Worm (Caenorhabditis elegans) whole organism, L4 larva: ENCODE measurements around the gene Y48G9A.11.

Source experiments
- D1046.2 ChIP-seq: fragments of 200-800 bp; sonication (Bioruptor generic); IDR thresholded peaks from 2 replicates; pipeline ENCODE4 v1.3.6; 2022; ENCODE audit warnings: missing genetic modification characterization, missing compliant biosample characterization
- F26F4.8 ChIP-seq: fragments of 200-800 bp; sonication (Bioruptor generic); conservative IDR thresholded peaks from 2 replicates; pipeline ENCODE4 v1.3.6; 2022; ENCODE audit warnings: missing genetic modification characterization, missing compliant biosample characterization
- F44E2.7 ChIP-seq: fragments of 200-800 bp; sonication (Bioruptor generic); IDR thresholded peaks from 2 replicates; pipeline ENCODE4 v2.1.2; 2022; ENCODE audit warnings: missing genetic modification characterization, missing compliant biosample characterization
- F49E8.2 ChIP-seq: sonication (generic microtip); optimal IDR thresholded peaks from 2 replicates; lab custom pipeline; 2016; ENCODE audit warnings: missing compliant biosample characterization, mild to moderate bottlenecking, missing genetic modification characterization, borderline replicate concordance
- Y48G9A.11 ChIP-seq: fragments of 200-800 bp; sonication (Bioruptor generic); IDR thresholded peaks from 2 replicates; pipeline ENCODE4 v1.3.6; 2022; ENCODE audit warnings: missing genetic modification reagents, missing genetic modification characterization, missing compliant biosample characterization
- Y75B8A.6 ChIP-seq: fragments of 200-800 bp; sonication (Bioruptor generic); IDR thresholded peaks from 2 replicates; pipeline ENCODE4 v1.3.6; 2022; ENCODE audit warnings: missing genetic modification reagents, missing genetic modification characterization, missing compliant biosample characterization
- aha-1 ChIP-seq: fragments of 150-350 bp; peaks from one replicate; lab custom pipeline; 2014; ENCODE audit warnings: missing biosample characterization, missing genetic modification characterization
- ceh-28 ChIP-seq: fragments of 150-350 bp; optimal IDR thresholded peaks from 2 replicates; lab custom pipeline; 2014; ENCODE audit warnings: missing biosample characterization, missing genetic modification reagents, missing genetic modification characterization
- ces-1 ChIP-seq: fragments of 150-350 bp; sonication (generic microtip); optimal IDR thresholded peaks from 4 replicates; lab custom pipeline; 2014; ENCODE audit warnings: missing biosample characterization, missing genetic modification reagents, missing genetic modification characterization
- cey-2 ChIP-seq: sonication (generic microtip); optimal IDR thresholded peaks from 3 replicates; lab custom pipeline; 2017; ENCODE audit warnings: missing genetic modification characterization, mild to moderate bottlenecking, missing compliant biosample characterization, antibody characterized with exemption, borderline replicate concordance; ENCODE audit not compliant: insufficient read depth
- ctbp-1 ChIP-seq: fragments of 200-800 bp; sonication (Bioruptor generic); IDR thresholded peaks from 2 replicates; pipeline ENCODE4 v1.3.6; 2022; ENCODE audit warnings: missing genetic modification reagents, missing genetic modification characterization, missing compliant biosample characterization
- daf-16 ChIP-seq, 3 experiments: sonication (generic microtip); optimal IDR thresholded peaks; 2 replicates each; lab custom pipeline; 2016 to 2017; ENCODE audit warnings: missing genetic modification characterization in 3 of 3, missing genetic modification reagents in 3 of 3, mild to moderate bottlenecking in 2 of 3, missing compliant biosample characterization in 2 of 3, missing biosample characterization in 1 of 3, moderate library complexity in 1 of 3
- dmd-6 ChIP-seq: fragments of 200-800 bp; sonication (Bioruptor generic); IDR thresholded peaks from 2 replicates; pipeline ENCODE4 v1.3.6; 2022; ENCODE audit warnings: missing genetic modification reagents, missing genetic modification characterization, missing compliant biosample characterization
- dmd-9 ChIP-seq: fragments of 200-800 bp; sonication (Bioruptor generic); IDR thresholded peaks from 2 replicates; pipeline ENCODE4 v1.3.6; 2022; ENCODE audit warnings: missing genetic modification reagents, missing genetic modification characterization, missing compliant biosample characterization
- dve-1 ChIP-seq: sonication (generic microtip); optimal IDR thresholded peaks from 2 replicates; lab custom pipeline; 2017; ENCODE audit warnings: antibody characterized with exemption, mild to moderate bottlenecking, missing genetic modification characterization, missing compliant biosample characterization; ENCODE audit not compliant: insufficient read depth
- egl-27 ChIP-seq: sonication (generic microtip); optimal IDR thresholded peaks from 3 replicates; lab custom pipeline; 2017; ENCODE audit warnings: missing biosample characterization, missing genetic modification reagents, missing genetic modification characterization
- fkh-10 ChIP-seq: fragments of 150-350 bp; optimal IDR thresholded peaks from 2 replicates; lab custom pipeline; 2014; ENCODE audit warnings: missing biosample characterization, missing genetic modification reagents, missing genetic modification characterization
- gei-8 ChIP-seq: fragments of 200-800 bp; sonication (Bioruptor generic); optimal IDR thresholded peaks from 2 replicates; lab custom pipeline; 2018; ENCODE audit warnings: mild to moderate bottlenecking, missing genetic modification characterization, missing compliant biosample characterization
- hlh-11 ChIP-seq: fragments of 200-800 bp; sonication (Bioruptor generic); optimal IDR thresholded peaks from 2 replicates; lab custom pipeline; 2018; ENCODE audit warnings: mild to moderate bottlenecking, missing genetic modification characterization, missing compliant biosample characterization
- hlh-30 ChIP-seq: sonication (generic microtip); optimal IDR thresholded peaks from 2 replicates; lab custom pipeline; 2017; ENCODE audit warnings: antibody characterized with exemption, mild to moderate bottlenecking, missing genetic modification characterization, missing compliant biosample characterization; ENCODE audit not compliant: insufficient read depth
- lin-13 ChIP-seq: fragments of 150-350 bp; optimal IDR thresholded peaks from 2 replicates; lab custom pipeline; 2014; ENCODE audit warnings: missing biosample characterization, missing genetic modification reagents, missing genetic modification characterization
- lin-29 ChIP-seq: fragments of 200-800 bp; sonication (Bioruptor generic); IDR thresholded peaks from 2 replicates; pipeline ENCODE4 v1.3.6; 2022; ENCODE audit warnings: missing genetic modification reagents, missing genetic modification characterization, missing compliant biosample characterization
- lin-38 ChIP-seq: fragments of 200-800 bp; sonication (Bioruptor generic); IDR thresholded peaks from 2 replicates; pipeline ENCODE4 v1.3.6; 2022; ENCODE audit warnings: missing genetic modification reagents, missing genetic modification characterization, missing compliant biosample characterization
- lsy-2 ChIP-seq, 2 experiments: fragments of 150-350 bp in 1 of 2; sonication (generic microtip) in 1 of 2; optimal IDR thresholded peaks; 2 replicates each; lab custom pipeline; 2014 to 2017; ENCODE audit warnings: missing biosample characterization in 2 of 2, missing genetic modification characterization in 2 of 2
- madf-9 ChIP-seq: fragments of 200-800 bp; sonication (Bioruptor generic); conservative IDR thresholded peaks from 2 replicates; pipeline ENCODE4 v1.3.6; 2022; ENCODE audit warnings: missing genetic modification reagents, missing genetic modification characterization, missing compliant biosample characterization
- mdt-29 ChIP-seq: fragments of 200-800 bp; sonication (Bioruptor generic); IDR thresholded peaks from 2 replicates; pipeline ENCODE4 v1.3.6; 2022; ENCODE audit warnings: missing genetic modification reagents, missing genetic modification characterization, missing compliant biosample characterization
- mep-1 ChIP-seq: fragments of 150-350 bp; sonication (generic microtip); optimal IDR thresholded peaks from 3 replicates; lab custom pipeline; 2014; ENCODE audit warnings: missing biosample characterization, missing genetic modification characterization
- mes-2 ChIP-seq: sonication (generic microtip); optimal IDR thresholded peaks from 2 replicates; lab custom pipeline; 2016; ENCODE audit warnings: missing genotype, mild to moderate bottlenecking, missing genetic modification characterization, missing compliant biosample characterization; ENCODE audit not compliant: poor library complexity, severe bottlenecking
- mxl-2 ChIP-seq: fragments of 200-800 bp; sonication (Bioruptor generic); conservative IDR thresholded peaks from 2 replicates; pipeline ENCODE4 v1.3.6; 2022; ENCODE audit warnings: missing genetic modification reagents, missing genetic modification characterization, missing compliant biosample characterization
- nhr-10 ChIP-seq: fragments of 150-350 bp; optimal IDR thresholded peaks from 2 replicates; lab custom pipeline; 2014; ENCODE audit warnings: missing biosample characterization, missing genetic modification characterization
- nhr-237 ChIP-seq: sonication (generic microtip); optimal IDR thresholded peaks from 2 replicates; lab custom pipeline; 2017; ENCODE audit warnings: missing biosample characterization, missing genetic modification characterization
- nhr-41 ChIP-seq: fragments of 200-800 bp; sonication (Bioruptor generic); IDR thresholded peaks from 2 replicates; pipeline ENCODE4 v1.3.6; 2022; ENCODE audit warnings: missing genetic modification reagents, missing genetic modification characterization, missing compliant biosample characterization
- nhr-6 ChIP-seq: fragments of 150-350 bp; optimal IDR thresholded peaks from 2 replicates; lab custom pipeline; 2014; ENCODE audit warnings: missing biosample characterization, missing genetic modification characterization
- nhr-77 ChIP-seq: fragments of 150-350 bp; optimal IDR thresholded peaks from 2 replicates; lab custom pipeline; 2014; ENCODE audit warnings: missing biosample characterization, missing genetic modification characterization
- php-3 ChIP-seq: fragments of 200-800 bp; sonication (Bioruptor generic); IDR thresholded peaks from 2 replicates; pipeline ENCODE4 v1.3.6; 2022; ENCODE audit warnings: missing genetic modification reagents, missing genetic modification characterization, missing compliant biosample characterization
- skn-1 ChIP-seq: fragments of 150-350 bp; optimal IDR thresholded peaks from 2 replicates; lab custom pipeline; 2014; ENCODE audit warnings: missing biosample characterization, missing genetic modification characterization
- spr-1 ChIP-seq: sonication (generic microtip); optimal IDR thresholded peaks from 2 replicates; lab custom pipeline; 2016; ENCODE audit warnings: mild to moderate bottlenecking, missing genetic modification characterization, missing compliant biosample characterization
- ztf-7 ChIP-seq: fragments of 150-350 bp; optimal IDR thresholded peaks from 2 replicates; lab custom pipeline; 2014; ENCODE audit warnings: missing biosample characterization, missing genetic modification characterization

The Y48G9A.11 gene

ce11 chrIII:2151480-2151995 is 34.8 kb upstream of the Y48G9A.11 start, which contains the start of gene gcn-1 (continued):
- TF ChIP-seq gei-8 (no peak), mxl-2 (GFP tag; lab: Robert Waterston, UW) (no peak), ztf-7 (tag; lab: Kevin White, UChicago) (no peak), F26F4.8 (GFP tag; lab: Robert Waterston, UW) (no peak), hlh-30 (peak; percentile 63), madf-9 (GFP tag; lab: Robert Waterston, UW) (no peak), Y48G9A.11 (GFP tag; lab: Robert Waterston, UW) (no peak), nhr-41 (no peak), dmd-9 (GFP tag; lab: Robert Waterston, UW) (no peak), skn-1 (tag; lab: Kevin White, UChicago) (no peak), ces-1 (GFP tag; lab: Kevin White, UChicago) (peak; percentile 53), ceh-28 (no peak), fkh-10 (GFP tag; lab: Kevin White, UChicago) (peak; percentile 45), Y75B8A.6 (no peak)

- TF ChIP-seq dve-1 (tag; lab: Kevin White, UChicago) (no peak), F44E2.7 (GFP tag; lab: Robert Waterston, UW) (no peak), nhr-6 (tag; lab: Kevin White, UChicago) (no peak), daf-16 (GFP tag; optimal IDR thresholded peaks at IDR 0.05; lab: Kevin White, UChicago) (no peak), daf-16 (tag; optimal IDR thresholded peaks at IDR 0.05; lab: Kevin White, UChicago) (no peak), lsy-2 (tag; optimal IDR thresholded peaks at IDR 0.05; lab: Kevin White, UChicago) (peak in 1 of 2 experiments; percentile 54), Y48G9A.11 (GFP tag; lab: Robert Waterston, UW) (no peak), mdt-29 (GFP tag; lab: Robert Waterston, UW) (no peak), D1046.2 (GFP tag; lab: Robert Waterston, UW) (no peak), lin-38 (no peak), nhr-237 (tag; lab: Kevin White, UChicago) (no peak), spr-1 (no peak), egl-27 (tag; lab: Kevin White, UChicago) (no peak), lin-29 (GFP tag; lab: Robert Waterston, UW) (no peak), nhr-10 (tag; lab: Kevin White, UChicago) (no peak), cey-2 (no peak), nhr-77 (tag; lab: Kevin White, UChicago) (no peak), mes-2 (tag; lab: Kevin White, UChicago) (no peak), F49E8.2 (no peak), aha-1 (tag; lab: Kevin White, UChicago) (no peak), ctbp-1 (no peak), lin-13 (peak; percentile 70), hlh-11 (tag; lab: Kevin White, UChicago) (no peak), mep-1 (tag; lab: Kevin White, UChicago) (peak; percentile 5), dmd-6 (no peak)
These were observed 33.9 kb upstream of the Y48G9A.11 start for ce11 chrIII:2150555-2150954.

ce11 chrIII:2137490-2137889 is 20.8 kb upstream of the Y48G9A.11 start:
- no peak for TF ChIP-seq spr-1
- 0 out of 2 replicates have a peak, but pooled peaks have one; percentile 15 for TF ChIP-seq php-3 (GFP tag; lab: Robert Waterston, UW)
